Worm (Caenorhabditis elegans) whole organism, L2 larva: ENCODE results near the gene T20D4.12.

ENCODE experiments used
- C34F6.9 ChIP-seq: fragments of 150-350 bp; optimal IDR thresholded peaks from 2 replicates; lab custom pipeline; 2014; ENCODE audit warnings: missing biosample characterization, missing genetic modification characterization
- Y55F3AM.14 ChIP-seq: fragments of 200-800 bp; sonication (Bioruptor generic); optimal IDR thresholded peaks from 2 replicates; lab custom pipeline; 2018; ENCODE audit warnings: mild to moderate bottlenecking, missing genetic modification characterization, missing compliant biosample characterization
- ama-1 ChIP-seq: fragments of 150-350 bp; optimal IDR thresholded peaks from 2 replicates; lab custom pipeline; 2018; ENCODE audit warnings: inconsistent platforms
- egl-27 ChIP-seq: sonication (generic microtip); optimal IDR thresholded peaks from 3 replicates; lab custom pipeline; 2017; ENCODE audit warnings: missing biosample characterization, missing genetic modification reagents, missing genetic modification characterization
- fos-1 ChIP-seq: fragments of 150-350 bp; optimal IDR thresholded peaks from 2 replicates; lab custom pipeline; 2014; ENCODE audit warnings: missing biosample characterization, missing genetic modification characterization
- lin-39 ChIP-seq: fragments of 150-350 bp; optimal IDR thresholded peaks from 2 replicates; lab custom pipeline; 2014; ENCODE audit warnings: missing biosample characterization, missing genetic modification reagents, missing genetic modification characterization
- nhr-11 ChIP-seq: fragments of 150-350 bp; optimal IDR thresholded peaks from 2 replicates; lab custom pipeline; 2014; ENCODE audit warnings: missing biosample characterization, missing genetic modification characterization
- nhr-6 ChIP-seq: fragments of 150-350 bp; optimal IDR thresholded peaks from 2 replicates; lab custom pipeline; 2014; ENCODE audit warnings: missing biosample characterization, missing genetic modification characterization
- peb-1 ChIP-seq: fragments of 150-350 bp; optimal IDR thresholded peaks from 2 replicates; lab custom pipeline; 2014; ENCODE audit warnings: missing biosample characterization, missing genetic modification characterization
- sma-3 ChIP-seq: sonication (generic microtip); optimal IDR thresholded peaks from 2 replicates; lab custom pipeline; 2016; ENCODE audit warnings: missing genetic modification reagents, missing genetic modification characterization, missing compliant biosample characterization
- sma-9 ChIP-seq, 2 experiments: fragments of 150-350 bp in 1 of 2; sonication (generic microtip) in 1 of 2; optimal IDR thresholded peaks; 2 replicates each; lab custom pipeline; 2014 to 2016; ENCODE audit warnings: missing genetic modification characterization in 2 of 2, mild to moderate bottlenecking in 1 of 2, missing biosample characterization in 1 of 2, missing compliant biosample characterization in 1 of 2, missing genetic modification reagents in 1 of 2, moderate library complexity in 1 of 2
- ztf-11 ChIP-seq: sonication (generic microtip); optimal IDR thresholded peaks from 2 replicates; lab custom pipeline; 2017; ENCODE audit warnings: missing biosample characterization, missing genetic modification characterization

The T20D4.12 gene

DNA sequence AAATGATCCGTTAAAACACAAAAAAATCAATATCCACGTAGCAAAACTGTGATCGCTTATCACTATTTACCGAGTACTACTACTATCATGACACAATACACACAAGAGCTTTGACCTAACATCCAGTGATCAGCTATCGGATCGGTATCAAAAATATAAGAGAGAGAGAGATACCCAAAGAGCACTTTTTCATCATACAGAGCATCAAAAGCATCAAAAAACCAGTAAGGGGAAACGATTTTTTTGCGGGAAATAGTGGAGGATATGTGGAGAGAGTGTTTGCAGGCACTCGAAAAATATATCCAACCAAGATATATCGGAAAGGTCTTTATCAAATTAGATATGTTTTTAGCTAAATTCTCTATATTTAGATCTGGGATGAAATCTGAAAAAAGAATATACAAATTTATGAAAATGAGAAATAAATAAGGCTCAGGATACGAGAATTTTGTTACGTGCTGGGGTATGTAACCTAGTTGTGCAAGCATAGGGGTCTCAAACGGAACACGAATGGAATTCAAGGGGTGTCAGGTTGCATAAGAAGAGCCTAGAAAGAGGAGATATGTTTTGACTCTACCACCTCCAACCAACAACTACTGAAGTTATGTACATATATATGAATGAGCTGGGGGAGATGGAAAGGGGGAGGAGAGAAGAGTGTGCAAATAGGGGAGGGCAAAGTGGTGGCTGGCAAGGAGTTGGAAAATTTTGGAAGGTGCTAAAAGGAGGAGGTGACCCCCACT, 48.4 kb downstream of the T20D4.12 start:
- TF ChIP-seq nhr-11 (tag; lab: Kevin White, UChicago) (no peak), Y55F3AM.14 (GFP tag; lab: Kevin White, UChicago) (no peak), ztf-11 (tag; lab: Kevin White, UChicago) (no peak), peb-1 (tag; lab: Kevin White, UChicago) (no peak), C34F6.9 (tag; lab: Kevin White, UChicago) (no peak), lin-39 (tag; lab: Kevin White, UChicago) (no peak), egl-27 (tag; lab: Kevin White, UChicago) (no peak), sma-3 (GFP tag; lab: Kevin White, UChicago) (no peak), fos-1 (tag; lab: Kevin White, UChicago) (no peak), ama-1 (no peak), sma-9 (GFP tag; optimal IDR thresholded peaks at IDR 0.05; lab: Kevin White, UChicago) (no peak), sma-9 (tag; optimal IDR thresholded peaks at IDR 0.05; lab: Kevin White, UChicago) (no peak), nhr-6 (tag; lab: Kevin White, UChicago) (no peak)
